Worm (Caenorhabditis elegans): ENCODE measurements around the gene ocr-2.

The ocr-2 gene

DNA sequence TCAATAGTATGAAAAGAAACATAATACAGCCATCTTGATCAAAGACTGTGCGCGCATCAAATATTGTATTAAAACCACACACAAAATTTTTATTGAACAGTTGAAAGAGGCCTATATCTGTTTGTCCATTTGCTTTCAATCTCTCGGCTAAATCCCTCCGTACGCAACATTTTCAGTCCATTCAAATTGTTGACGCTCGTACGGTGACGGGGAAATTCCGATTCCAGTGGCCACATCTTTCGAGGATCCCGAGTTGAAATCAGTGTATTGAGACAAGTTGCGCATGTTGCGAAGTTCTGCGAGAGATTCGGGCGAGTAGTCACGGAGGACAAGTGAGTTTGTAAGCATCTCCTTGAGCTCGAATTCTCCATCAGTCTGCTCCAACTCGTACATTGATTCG is 55.4 kb downstream of the ocr-2 start:
- TF ChIP-seq ceh-88 (GFP tag; IDR thresholded peaks at IDR 0.05) (no peak), ztf-11 (tag; optimal IDR thresholded peaks at IDR 0.05) (no peak), hpl-2 (GFP tag; optimal IDR thresholded peaks at IDR 0.05) (no peak), nhr-90 (tag; optimal IDR thresholded peaks at IDR 0.05; ENCODE audit: poor library complexity) (no peak), C16A3.4 (tag; optimal IDR thresholded peaks at IDR 0.05) (no peak), nhr-84 (tag; optimal IDR thresholded peaks at IDR 0.05) (no peak), fkh-10 (GFP tag; optimal IDR thresholded peaks at IDR 0.05) (no peak), ceh-8 (GFP tag; optimal IDR thresholded peaks at IDR 0.05) (no peak), lin-14 (GFP tag; optimal IDR thresholded peaks at IDR 0.05) (no peak), sox-4 (tag; optimal IDR thresholded peaks at IDR 0.05) (no peak), unc-98 (GFP tag; IDR thresholded peaks at IDR 0.05) (no peak), aha-1 (tag; optimal IDR thresholded peaks at IDR 0.05) (no peak), ceh-63 (GFP tag; optimal IDR thresholded peaks at IDR 0.05) (no peak), mep-1 (tag; optimal IDR thresholded peaks at IDR 0.05) (no peak)
